Fruit fly (Drosophila melanogaster) S2 (cell line): ENCODE results near the gene Cad96Ca.

Source experiments
- CG8478 ChIP-seq: fragments of >200 bp; optimal IDR thresholded peaks from 2 replicates; lab custom pipeline; 2018
- CTCF ChIP-seq, 2 experiments: fragments of >200 bp; optimal IDR thresholded peaks; 2 replicates each; lab custom pipeline; 2018

dm6 chr3R:25236121-25236520 is 28.0 kb upstream of the Cad96Ca start:
- TF ChIP-seq CTCF (optimal IDR thresholded peaks at IDR 0.05; lab: Kevin White, UChicago), result no peak
- no peak for TF ChIP-seq CG8478 (lab: Kevin White, UChicago)
